Fruit fly (Drosophila melanogaster) whole organism, embryonic: Measurements from ENCODE around the gene haf.

ENCODE experiments used
- Atf6 ChIP-seq: fragments of 200-800 bp; sonication (Bioruptor generic); IDR thresholded peaks from 2 replicates; pipeline ENCODE4 v1.3.6; 2022; ENCODE audit warnings: missing biosample characterization, missing genetic modification characterization
- Bteb2 ChIP-seq: fragments of 200-800 bp; sonication (Bioruptor generic); optimal IDR thresholded peaks from 2 replicates; lab custom pipeline; 2016; ENCODE audit warnings: missing biosample characterization, missing genetic modification characterization
- CG10274 ChIP-seq: fragments of 200-800 bp; sonication (Bioruptor generic); optimal IDR thresholded peaks from 3 replicates; lab custom pipeline; 2017; ENCODE audit warnings: missing biosample characterization, mild to moderate bottlenecking, missing genetic modification characterization
- CG10543 ChIP-seq: fragments of 200-800 bp; sonication (Bioruptor generic); optimal IDR thresholded peaks from 3 replicates; lab custom pipeline; 2017; ENCODE audit warnings: missing biosample characterization, mild to moderate bottlenecking, missing genetic modification characterization, moderate library complexity
- CG11247 ChIP-seq: fragments of 200-800 bp; sonication (Bioruptor generic); IDR thresholded peaks from 2 replicates; pipeline ENCODE4 v1.3.6; 2022; ENCODE audit warnings: missing biosample characterization, missing genetic modification characterization
- CG11456 ChIP-seq: fragments of 200-800 bp; sonication (Bioruptor generic); IDR thresholded peaks from 3 replicates; pipeline ENCODE4 v1.3.6; 2022; ENCODE audit warnings: missing biosample characterization, missing genetic modification characterization
- CG11504 ChIP-seq: fragments of 200-800 bp; sonication (Bioruptor generic); optimal IDR thresholded peaks from 3 replicates; lab custom pipeline; 2019; ENCODE audit warnings: missing biosample characterization, mild to moderate bottlenecking, missing genetic modification characterization, moderate library complexity
- CG11695 ChIP-seq: fragments of 200-800 bp; sonication (Bioruptor generic); IDR thresholded peaks from 3 replicates; pipeline ENCODE4 v1.3.6; 2022; ENCODE audit warnings: missing biosample characterization, missing genetic modification characterization
- CG12659 ChIP-seq: fragments of 200-800 bp; sonication (Bioruptor generic); optimal IDR thresholded peaks from 3 replicates; lab custom pipeline; 2017; ENCODE audit warnings: mild to moderate bottlenecking, missing biosample characterization, missing genetic modification reagents, missing genetic modification characterization
- CG12769 ChIP-seq: fragments of 200-800 bp; sonication (Bioruptor generic); optimal IDR thresholded peaks from 2 replicates; lab custom pipeline; 2019; ENCODE audit warnings: missing biosample characterization, mild to moderate bottlenecking, missing genetic modification characterization, moderate library complexity
- CG14050 ChIP-seq: fragments of 200-800 bp; sonication (Bioruptor generic); IDR thresholded peaks from 3 replicates; pipeline ENCODE4 v1.3.6; 2022; ENCODE audit warnings: missing biosample characterization, missing genetic modification characterization
- CG14860 ChIP-seq: fragments of 200-800 bp; sonication (Bioruptor generic); IDR thresholded peaks from 3 replicates; pipeline ENCODE4 v1.3.6; 2022; ENCODE audit warnings: missing biosample characterization, missing genetic modification characterization; ENCODE audit not compliant: partially characterized antibody
- CG1647 ChIP-seq: fragments of 200-800 bp; sonication (Bioruptor generic); optimal IDR thresholded peaks from 3 replicates; lab custom pipeline; 2016; ENCODE audit warnings: missing biosample characterization, missing genetic modification characterization
- CG16863 ChIP-seq: fragments of 200-800 bp; sonication (Bioruptor generic); optimal IDR thresholded peaks from 3 replicates; lab custom pipeline; 2016; ENCODE audit warnings: missing biosample characterization, missing genetic modification characterization
- CG17385 ChIP-seq: fragments of 200-800 bp; sonication (Bioruptor generic); optimal IDR thresholded peaks from 3 replicates; lab custom pipeline; 2018; ENCODE audit warnings: missing biosample characterization, mild to moderate bottlenecking, missing genetic modification characterization
- CG18262 ChIP-seq: fragments of 200-800 bp; optimal IDR thresholded peaks from 3 replicates; lab custom pipeline; 2019; ENCODE audit warnings: missing biosample characterization, mild to moderate bottlenecking, missing genetic modification characterization, moderate library complexity
- CG2199 ChIP-seq: fragments of 200-800 bp; sonication (Bioruptor generic); IDR thresholded peaks from 3 replicates; pipeline ENCODE4 v1.3.6; 2022; ENCODE audit warnings: missing biosample characterization, missing genetic modification characterization
- CG2875 ChIP-seq: fragments of 200-800 bp; sonication (Bioruptor generic); optimal IDR thresholded peaks from 2 replicates; lab custom pipeline; 2017; ENCODE audit warnings: missing biosample characterization, mild to moderate bottlenecking, missing genetic modification characterization, missing genetic modification reagents
- CG5953 ChIP-seq: fragments of 200-800 bp; sonication (Bioruptor generic); IDR thresholded peaks from 2 replicates; pipeline ENCODE4 v1.3.6; 2022; ENCODE audit warnings: missing biosample characterization, missing genetic modification characterization
- CG6272 ChIP-seq: fragments of 200-800 bp; sonication (Bioruptor generic); IDR thresholded peaks from 2 replicates; pipeline ENCODE4 v1.3.6; 2022; ENCODE audit warnings: missing biosample characterization, missing genetic modification characterization
- CG6791 ChIP-seq: fragments of 200-800 bp; sonication (Bioruptor generic); IDR thresholded peaks from 3 replicates; pipeline ENCODE4 v1.3.6; 2022; ENCODE audit warnings: missing biosample characterization, missing genetic modification characterization; ENCODE audit not compliant: partially characterized antibody
- CG9437 ChIP-seq: fragments of 200-800 bp; sonication (Bioruptor generic); optimal IDR thresholded peaks from 2 replicates; lab custom pipeline; 2018; ENCODE audit warnings: missing biosample characterization, mild to moderate bottlenecking, missing genetic modification characterization
- CoRest ChIP-seq: fragments of 200-800 bp; sonication (Bioruptor generic); optimal IDR thresholded peaks from 3 replicates; lab custom pipeline; 2018; ENCODE audit warnings: missing biosample characterization, mild to moderate bottlenecking, missing genetic modification characterization, moderate library complexity
- Dfd ChIP-seq, 2 experiments: fragments of >200 bp; optimal IDR thresholded peaks; 2 replicates each; lab custom pipeline; 2017; ENCODE audit warnings: missing biosample characterization in 2 of 2, missing genetic modification characterization in 2 of 2
- Lpt ChIP-seq: fragments of >200 bp; optimal IDR thresholded peaks from 2 replicates; lab custom pipeline; 2018; ENCODE audit warnings: missing biosample characterization, missing genetic modification characterization
- MESR4 ChIP-seq: fragments of 200-800 bp; sonication (Bioruptor generic); optimal IDR thresholded peaks from 2 replicates; lab custom pipeline; 2018; ENCODE audit warnings: missing biosample characterization, mild to moderate bottlenecking, missing genetic modification characterization, moderate library complexity
- NC2β ChIP-seq: fragments of 200-800 bp; sonication (Bioruptor generic); optimal IDR thresholded peaks from 2 replicates; lab custom pipeline; 2016; ENCODE audit warnings: missing biosample characterization, missing genetic modification characterization
- Opbp ChIP-seq: fragments of 200-800 bp; sonication (Bioruptor generic); IDR thresholded peaks from 3 replicates; pipeline ENCODE4 v1.3.6; 2022; ENCODE audit warnings: missing biosample characterization, missing genetic modification characterization; ENCODE audit not compliant: partially characterized antibody
- Poxn ChIP-seq: fragments of 200-800 bp; sonication (Bioruptor generic); IDR thresholded peaks from 2 replicates; pipeline ENCODE4 v1.3.6; 2022; ENCODE audit warnings: missing biosample characterization, missing genetic modification characterization
- Tbp ChIP-seq: fragments of >200 bp; optimal IDR thresholded peaks from 2 replicates; lab custom pipeline; 2018; ENCODE audit warnings: missing biosample characterization, missing genetic modification characterization
- ase ChIP-seq: fragments of 200-800 bp; sonication (Bioruptor generic); IDR thresholded peaks from 3 replicates; pipeline ENCODE4 v1.3.6; 2022; ENCODE audit warnings: missing biosample characterization, missing genetic modification characterization
- cwo ChIP-seq: fragments of 200-800 bp; sonication (Bioruptor generic); optimal IDR thresholded peaks from 3 replicates; lab custom pipeline; 2017; ENCODE audit warnings: missing biosample characterization, missing genetic modification characterization, mild to moderate bottlenecking, moderate library complexity, missing genetic modification reagents
- gsb-n ChIP-seq: fragments of 200-800 bp; sonication (Bioruptor generic); optimal IDR thresholded peaks from 3 replicates; lab custom pipeline; 2018; ENCODE audit warnings: missing biosample characterization, mild to moderate bottlenecking, missing genetic modification characterization
- h ChIP-seq: fragments of >200 bp; optimal IDR thresholded peaks from 2 replicates; lab custom pipeline; 2017
- ham ChIP-seq: fragments of 200-800 bp; sonication (Bioruptor generic); IDR thresholded peaks from 2 replicates; pipeline ENCODE4 v1.3.6; 2022; ENCODE audit warnings: missing biosample characterization, missing genetic modification characterization
- hkb ChIP-seq, 2 experiments: fragments of 200-800 bp in 1 of 2; fragments of >200 bp in 1 of 2; sonication (Bioruptor generic) in 1 of 2; IDR thresholded peaks in 1 of 2; optimal IDR thresholded peaks in 1 of 2; 2 replicates each; pipeline versions ENCODE4 v1.3.6 to Lab custom; 2017 to 2022; ENCODE audit warnings: missing biosample characterization in 1 of 2, missing genetic modification characterization in 1 of 2
- klu ChIP-seq: fragments of 200-800 bp; sonication (Bioruptor generic); IDR thresholded peaks from 2 replicates; pipeline ENCODE4 v1.3.6; 2022; ENCODE audit warnings: missing biosample characterization, missing genetic modification characterization
- org-1 ChIP-seq: fragments of 200-800 bp; sonication (Bioruptor generic); optimal IDR thresholded peaks from 2 replicates; lab custom pipeline; 2017; ENCODE audit warnings: missing biosample characterization, missing genetic modification characterization
- prd ChIP-seq, 3 experiments: fragments of >200 bp in 2 of 3; fragments of 200-800 bp in 1 of 3; sonication (Bioruptor generic) in 1 of 3; optimal IDR thresholded peaks in 2 of 3; IDR thresholded peaks in 1 of 3; 2 replicates in 2 of 3; 3 replicates in 1 of 3; pipeline versions ENCODE4 v1.3.6 to Lab custom; 2017 to 2022; ENCODE audit warnings: missing biosample characterization in 1 of 3, missing genetic modification characterization in 1 of 3
- run ChIP-seq: fragments of 200-800 bp; sonication (Bioruptor generic); optimal IDR thresholded peaks from 3 replicates; lab custom pipeline; 2018; ENCODE audit warnings: missing biosample characterization, mild to moderate bottlenecking, missing genetic modification characterization
- sisA ChIP-seq: fragments of 200-800 bp; sonication (Bioruptor generic); IDR thresholded peaks from 2 replicates; pipeline ENCODE4 v1.3.6; 2022; ENCODE audit warnings: missing biosample characterization, missing genetic modification characterization
- slbo ChIP-seq: fragments of 200-800 bp; sonication (Bioruptor generic); IDR thresholded peaks from 2 replicates; pipeline ENCODE4 v1.3.6; 2022; ENCODE audit warnings: missing biosample characterization, missing genetic modification characterization
- sqz ChIP-seq: fragments of 200-800 bp; sonication (Bioruptor generic); optimal IDR thresholded peaks from 3 replicates; lab custom pipeline; 2018; ENCODE audit warnings: missing biosample characterization, mild to moderate bottlenecking, missing genetic modification characterization
- tap ChIP-seq: fragments of 200-800 bp; optimal IDR thresholded peaks from 3 replicates; lab custom pipeline; 2019; ENCODE audit warnings: missing biosample characterization, mild to moderate bottlenecking, missing genetic modification characterization, moderate library complexity
- toy ChIP-seq: fragments of 200-800 bp; sonication (Bioruptor generic); IDR thresholded peaks from 2 replicates; pipeline ENCODE4 v1.3.6; 2022; ENCODE audit warnings: missing biosample characterization, missing genetic modification characterization
- twi ChIP-seq: fragments of 200-800 bp; optimal IDR thresholded peaks from 2 replicates; lab custom pipeline; 2019; ENCODE audit warnings: missing biosample characterization, mild to moderate bottlenecking, missing genetic modification characterization, moderate library complexity
- vnd ChIP-seq: fragments of 200-800 bp; sonication (Bioruptor generic); IDR thresholded peaks from 3 replicates; pipeline ENCODE4 v1.3.6; 2022; ENCODE audit warnings: missing biosample characterization, missing genetic modification characterization; ENCODE audit not compliant: partially characterized antibody
- zen ChIP-seq: fragments of 200-800 bp; sonication (Bioruptor generic); optimal IDR thresholded peaks from 3 replicates; lab custom pipeline; 2018; ENCODE audit warnings: missing biosample characterization, mild to moderate bottlenecking, missing genetic modification characterization, moderate library complexity

The haf gene

dm6 chr2L:1638650-1639549 is 84.0 kb downstream of the haf start (continued):
- peak; percentile 94 for TF ChIP-seq gsb-n (tag; lab: Kevin White, UChicago)
- peak; percentile 100 for TF ChIP-seq CG10274 (GFP tag; lab: Kevin White, UChicago)
- TF ChIP-seq Opbp (GFP tag; lab: Robert Waterston, UW): no peak
- peak; percentile 86 for TF ChIP-seq CG5953 (GFP tag; lab: Robert Waterston, UW)
- peak; percentile 96 for TF ChIP-seq tap
- TF ChIP-seq Dfd (GFP tag; optimal IDR thresholded peaks at IDR 0.05; lab: Kevin White, UChicago): peak in 1 of 2 experiments; percentile 97
- peak; percentile 97 for TF ChIP-seq CG6272 (GFP tag; lab: Robert Waterston, UW)
- TF ChIP-seq klu (GFP tag; lab: Robert Waterston, UW): peak; percentile 99
- TF ChIP-seq Bteb2 (GFP tag; lab: Kevin White, UChicago): peak; percentile 99
- TF ChIP-seq Tbp (GFP tag; lab: Kevin White, UChicago): no peak
- TF ChIP-seq vnd (GFP tag; lab: Robert Waterston, UW): no peak
- peak; percentile 95 for TF ChIP-seq Poxn
- peak; percentile 99 for TF ChIP-seq sisA (GFP tag; lab: Robert Waterston, UW)
- TF ChIP-seq CG2875 (GFP tag; lab: Kevin White, UChicago): peak; percentile 95
- peak; percentile 96 for TF ChIP-seq toy (GFP tag; lab: Robert Waterston, UW)
- peak; percentile 98 for TF ChIP-seq cwo (GFP tag; lab: Kevin White, UChicago)
- TF ChIP-seq h (lab: Kevin White, UChicago): no peak
- TF ChIP-seq sqz (GFP tag; lab: Kevin White, UChicago): peak; percentile 88
- peak; percentile 97 for TF ChIP-seq CG14050 (GFP tag; lab: Robert Waterston, UW)
- peak; percentile 97 for TF ChIP-seq CG9437 (GFP tag; lab: Kevin White, UChicago)
- peak; percentile 96 for TF ChIP-seq ham
- TF ChIP-seq CG18262: peak; percentile 99
- peak; percentile 100 for TF ChIP-seq CG12659 (GFP tag; lab: Kevin White, UChicago)
- TF ChIP-seq CG11456 (GFP tag; lab: Robert Waterston, UW): peak; percentile 97
- peak; percentile 99 for TF ChIP-seq run
- TF ChIP-seq slbo (GFP tag; lab: Robert Waterston, UW): peak; percentile 99
- TF ChIP-seq CG11247 (GFP tag; lab: Robert Waterston, UW): peak; percentile 95
- TF ChIP-seq CG17385: peak; percentile 96
- TF ChIP-seq CG2199: peak; percentile 79; the same call in 1 of the 3 replicates
- TF ChIP-seq NC2β (GFP tag; lab: Kevin White, UChicago): peak; percentile 89
- peak; percentile 97 for TF ChIP-seq CG16863
- peak; percentile 38 for TF ChIP-seq MESR4
- TF ChIP-seq Lpt (GFP tag; lab: Kevin White, UChicago): no peak
- TF ChIP-seq twi: peak; percentile 96
- TF ChIP-seq CG11504: peak; percentile 99
- TF ChIP-seq hkb (optimal IDR thresholded peaks at IDR 0.05; lab: Kevin White, UChicago): peak; percentile 68
- TF ChIP-seq hkb (GFP tag; IDR thresholded peaks at IDR 0.05; lab: Robert Waterston, UW): peak; percentile 98
- peak; percentile 100 for TF ChIP-seq CoRest (tag; lab: Kevin White, UChicago)
- TF ChIP-seq zen (tag; lab: Kevin White, UChicago): peak; percentile 92
- peak; percentile 99 for TF ChIP-seq CG11695 (GFP tag; lab: Robert Waterston, UW)
- TF ChIP-seq CG10543: peak; percentile 84
- TF ChIP-seq CG1647: peak; percentile 98
- peak; percentile 94 for TF ChIP-seq CG12769 (tag; lab: Kevin White, UChicago)
- TF ChIP-seq Atf6 (GFP tag; lab: Robert Waterston, UW): peak; percentile 99
- TF ChIP-seq CG14860: no peak
- no peak for TF ChIP-seq prd (optimal IDR thresholded peaks at IDR 0.05; lab: Kevin White, UChicago)
- peak; percentile 99 for TF ChIP-seq prd (GFP tag; IDR thresholded peaks at IDR 0.05; lab: Robert Waterston, UW)
- TF ChIP-seq org-1 (GFP tag; lab: Kevin White, UChicago): peak; percentile 99
- TF ChIP-seq ase (GFP tag; lab: Robert Waterston, UW): peak; percentile 96
- TF ChIP-seq CG6791 (GFP tag; lab: Robert Waterston, UW): no peak
